Worm (Caenorhabditis elegans): ENCODE results near the gene set-30.

The set-30 gene

ce11 chrX:5040038-5040437, 41.0 kb downstream of the set-30 start:
- TF ChIP-seq aly-1 (tag; optimal IDR thresholded peaks at IDR 0.05) (no peak), ama-1 (optimal IDR thresholded peaks at IDR 0.05) (no peak), hmg-4 (GFP tag; optimal IDR thresholded peaks at IDR 0.05) (no peak), tbx-37 (GFP tag; conservative IDR thresholded peaks at IDR 0.05) (no peak), hmbx-1 (tag; optimal IDR thresholded peaks at IDR 0.05) (no peak), F13C5.2 (tag; optimal IDR thresholded peaks at IDR 0.05) (no peak)

ce11 chrX:5043887-5044286, 44.8 kb downstream of the set-30 start, which contains the start of gene Y64H9A.2:
Gene Y64H9A.2, plus strand, starts transcription at chrX:5043976.
- TF ChIP-seq F13C5.2 (tag; optimal IDR thresholded peaks at IDR 0.05) (no peak), flt-1 (GFP tag; IDR thresholded peaks at IDR 0.05) (no peak), pes-1 (GFP tag; IDR thresholded peaks at IDR 0.05) (no peak), sea-1 (GFP tag; conservative IDR thresholded peaks at IDR 0.05) (no peak), ceh-13 (GFP tag; optimal IDR thresholded peaks at IDR 0.05) (no peak), B0310.2 (tag; optimal IDR thresholded peaks at IDR 0.05) (no peak), aly-1 (tag; optimal IDR thresholded peaks at IDR 0.05) (no peak)

All from whole organism, early embryonic.